Fruit fly (Drosophila melanogaster): ENCODE measurements around the gene CG3823.

CG3823 gene

DNA sequence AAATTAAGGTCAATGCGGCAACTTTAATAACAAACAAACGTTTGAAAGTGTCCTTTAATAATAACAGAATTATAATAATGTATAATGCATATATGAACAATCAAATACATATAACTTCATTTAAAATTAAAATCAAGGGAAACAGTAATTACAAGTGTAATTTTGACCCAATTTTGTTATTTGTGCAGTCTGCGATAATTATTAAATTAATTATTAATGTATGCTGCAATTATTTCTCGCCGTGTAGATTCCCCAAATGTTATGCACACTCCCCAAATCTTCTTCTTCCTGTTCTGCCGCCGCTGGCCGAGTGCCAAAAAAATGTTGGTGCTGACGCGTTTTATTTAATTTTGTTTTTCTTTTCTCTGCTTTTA, 49.8 kb downstream of the CG3823 start (continued):
- TF ChIP-seq phol (tag; optimal IDR thresholded peaks at IDR 0.05) (peak; percentile 92), eyg (GFP tag; optimal IDR thresholded peaks at IDR 0.05) (no peak), dysf (GFP tag; IDR thresholded peaks at IDR 0.05) (peak; percentile 89), Med (GFP tag) (peak; percentile 73), Blimp-1 (GFP tag; optimal IDR thresholded peaks at IDR 0.05) (peak; percentile 86), CG17361 (GFP tag; IDR thresholded peaks at IDR 0.05) (peak; percentile 96), Fer3 (tag; optimal IDR thresholded peaks at IDR 0.05) (peak; percentile 88), CG11723 (GFP tag; optimal IDR thresholded peaks at IDR 0.05) (peak; percentile 77), CG17829 (tag; optimal IDR thresholded peaks at IDR 0.05) (peak; percentile 92), Neu2 (GFP tag; optimal IDR thresholded peaks at IDR 0.05; ENCODE audit: borderline replicate concordance) (no peak), CG9609 (GFP tag; optimal IDR thresholded peaks at IDR 0.05) (no peak), caup (GFP tag; optimal IDR thresholded peaks at IDR 0.05; ENCODE audit: severe bottlenecking) (peak; percentile 86), her (GFP tag; optimal IDR thresholded peaks at IDR 0.05) (no peak), fu2 (GFP tag; optimal IDR thresholded peaks at IDR 0.05) (no peak), CG10147 (GFP tag; optimal IDR thresholded peaks at IDR 0.05) (peak; percentile 87), HHEX (GFP tag; optimal IDR thresholded peaks at IDR 0.05) (peak; percentile 85), CG14860 (GFP tag; IDR thresholded peaks at IDR 0.05; ENCODE audit: partially characterized antibody) (no peak), CG33557 (GFP tag; optimal IDR thresholded peaks at IDR 0.05) (peak; percentile 87), cg (GFP tag; optimal IDR thresholded peaks at IDR 0.05) (no peak), CG2199 (GFP tag; IDR thresholded peaks at IDR 0.05) (no peak), prd (optimal IDR thresholded peaks at IDR 0.05) (no peak), prd (GFP tag; IDR thresholded peaks at IDR 0.05) (peak; percentile 84), HLH54F (GFP tag; optimal IDR thresholded peaks at IDR 0.05) (no peak), chif (GFP tag; optimal IDR thresholded peaks at IDR 0.05) (peak in 1 of 2 experiments; percentile 48), CoRest (tag; optimal IDR thresholded peaks at IDR 0.05) (peak; percentile 94), Opbp (GFP tag; IDR thresholded peaks at IDR 0.05; ENCODE audit: partially characterized antibody) (no peak), Ptx1 (GFP tag; IDR thresholded peaks at IDR 0.05) (peak; percentile 82), MBD-R2 (GFP tag; IDR thresholded peaks at IDR 0.05) (peak; percentile 40; the same call in 1 of the 2 replicates), Jarid2 (GFP tag; optimal IDR thresholded peaks at IDR 0.05) (peak; percentile 65), CG15073 (GFP tag; optimal IDR thresholded peaks at IDR 0.05) (no peak), emc (GFP tag; optimal IDR thresholded peaks at IDR 0.05) (no peak), CG18764 (GFP tag; optimal IDR thresholded peaks at IDR 0.05) (peak; percentile 76), slou (GFP tag; optimal IDR thresholded peaks at IDR 0.05) (peak; percentile 52), CG13287 (GFP tag; IDR thresholded peaks at IDR 0.05; ENCODE audit: partially characterized antibody) (no peak), CG7271 (tag; optimal IDR thresholded peaks at IDR 0.05) (no peak), CG12219 (GFP tag; optimal IDR thresholded peaks at IDR 0.05) (peak; percentile 77), CrebB (tag; optimal IDR thresholded peaks at IDR 0.05) (peak; percentile 73), Adf1 (GFP tag; IDR thresholded peaks at IDR 0.05) (peak; percentile 60), bsh (GFP tag; optimal IDR thresholded peaks at IDR 0.05) (peak in 1 of 2 experiments; percentile 91), shn (GFP tag; optimal IDR thresholded peaks at IDR 0.05) (no peak), CG6854 (GFP tag; optimal IDR thresholded peaks at IDR 0.05) (peak; percentile 78), sens (GFP tag) (peak; percentile 87), CG17802 (tag; optimal IDR thresholded peaks at IDR 0.05) (peak; percentile 39), ac (GFP tag; optimal IDR thresholded peaks at IDR 0.05) (peak; percentile 59), B-H2 (GFP tag; optimal IDR thresholded peaks at IDR 0.05) (peak; percentile 81), CG14965 (GFP tag; optimal IDR thresholded peaks at IDR 0.05; ENCODE audit: borderline replicate concordance) (no peak), gfzf (GFP tag; optimal IDR thresholded peaks at IDR 0.05) (no peak), ttk (GFP tag; IDR thresholded peaks at IDR 0.05) (peak; percentile 71), CG31224 (GFP tag; IDR thresholded peaks at IDR 0.05) (peak; percentile 69), Aef1 (GFP tag; IDR thresholded peaks at IDR 0.05) (peak; percentile 69), Dad (GFP tag; optimal IDR thresholded peaks at IDR 0.05) (peak; percentile 2)

Measured in whole organism, embryonic.